Worm (Caenorhabditis elegans) whole organism, young adult: Measurements from ENCODE around the gene F35H10.3.

Experiments
- F23B12.7 ChIP-seq: sonication (generic microtip); optimal IDR thresholded peaks from 2 replicates; lab custom pipeline; 2017; ENCODE audit warnings: missing genetic modification characterization, mild to moderate bottlenecking, missing compliant biosample characterization, antibody characterized with exemption, moderate library complexity; ENCODE audit not compliant: insufficient read depth
- F52B5.7 ChIP-seq: sonication (generic microtip); optimal IDR thresholded peaks from 2 replicates; lab custom pipeline; 2016; ENCODE audit warnings: mild to moderate bottlenecking, missing genetic modification characterization, missing compliant biosample characterization
- attf-5 ChIP-seq: fragments of 200-800 bp; sonication (Bioruptor generic); optimal IDR thresholded peaks from 2 replicates; lab custom pipeline; 2018; ENCODE audit warnings: mild to moderate bottlenecking, missing genetic modification characterization, missing compliant biosample characterization
- efl-1 ChIP-seq: fragments of 150-350 bp; optimal IDR thresholded peaks from 2 replicates; lab custom pipeline; 2014; ENCODE audit warnings: missing biosample characterization, missing genetic modification reagents, missing genetic modification characterization
- ets-4 ChIP-seq: fragments of 200-800 bp; sonication (Bioruptor generic); optimal IDR thresholded peaks from 2 replicates; lab custom pipeline; 2018; ENCODE audit warnings: mild to moderate bottlenecking, missing genetic modification characterization, missing compliant biosample characterization
- snpc-3.4 ChIP-seq: sonication (generic microtip); optimal IDR thresholded peaks from 2 replicates; lab custom pipeline; 2017; ENCODE audit warnings: missing genetic modification characterization, mild to moderate bottlenecking, missing compliant biosample characterization, antibody characterized with exemption, moderate library complexity, missing genotype, missing genetic modification reagents

ce11 chrIV:8301925-8302324 lies 23.8 kb upstream of the F35H10.3 start:
- TF ChIP-seq F23B12.7 (no peak), snpc-3.4 (tag; lab: Kevin White, UChicago) (no peak), efl-1 (no peak), F52B5.7 (tag; lab: Kevin White, UChicago) (no peak), ets-4 (no peak), attf-5 (GFP tag; lab: Kevin White, UChicago) (no peak)
